Fruit fly (Drosophila melanogaster) whole organism, prepupa: ENCODE data around the gene Osi16.
A peak's percentile ranks its signal among the peaks of the same experiment; 100 is the strongest.

Source experiments
- Blimp-1 ChIP-seq: fragments of 200-800 bp; sonication (Bioruptor generic); optimal IDR thresholded peaks from 3 replicates; lab custom pipeline; 2017; ENCODE audit warnings: missing biosample characterization, missing genetic modification characterization, mild to moderate bottlenecking, moderate library complexity, missing genetic modification reagents
- CG11294 ChIP-seq: fragments of 200-800 bp; sonication (Bioruptor generic); IDR thresholded peaks from 2 replicates; pipeline ENCODE4 v1.3.6; 2022; ENCODE audit warnings: missing biosample characterization, missing genetic modification characterization
- CG11762 ChIP-seq: fragments of 200-800 bp; sonication (Bioruptor generic); optimal IDR thresholded peaks from 3 replicates; lab custom pipeline; 2016; ENCODE audit warnings: missing biosample characterization, missing genetic modification characterization; ENCODE audit not compliant: insufficient read depth
- CG16779 ChIP-seq: fragments of 200-800 bp; sonication (Bioruptor generic); optimal IDR thresholded peaks from 3 replicates; lab custom pipeline; 2017; ENCODE audit warnings: missing biosample characterization, mild to moderate bottlenecking, missing genetic modification characterization
- CG32006 ChIP-seq: fragments of 200-800 bp; sonication (Bioruptor generic); optimal IDR thresholded peaks from 3 replicates; lab custom pipeline; 2017; ENCODE audit warnings: missing biosample characterization, mild to moderate bottlenecking, missing genetic modification characterization
- CG6276 ChIP-seq: fragments of 200-800 bp; sonication (Bioruptor generic); optimal IDR thresholded peaks from 2 replicates; lab custom pipeline; 2017; ENCODE audit warnings: missing biosample characterization, mild to moderate bottlenecking, missing genetic modification characterization
- CG6792 ChIP-seq: fragments of 200-800 bp; sonication (Bioruptor generic); optimal IDR thresholded peaks from 3 replicates; lab custom pipeline; 2016; ENCODE audit warnings: missing biosample characterization, missing genetic modification characterization
- CG8319 ChIP-seq: fragments of 200-800 bp; sonication (Bioruptor generic); optimal IDR thresholded peaks from 3 replicates; lab custom pipeline; 2016; ENCODE audit warnings: missing biosample characterization, missing genetic modification characterization
- CG8632 ChIP-seq: fragments of 200-800 bp; sonication (Bioruptor generic); optimal IDR thresholded peaks from 3 replicates; lab custom pipeline; 2016; ENCODE audit warnings: missing biosample characterization, missing genetic modification characterization
- Eip75B ChIP-seq: fragments of 200-800 bp; sonication (Bioruptor generic); optimal IDR thresholded peaks from 3 replicates; lab custom pipeline; 2016; ENCODE audit warnings: missing biosample characterization, missing genetic modification characterization
- Eip78C ChIP-seq: fragments of 200-800 bp; sonication (Bioruptor generic); peaks from one replicate; lab custom pipeline; 2016; ENCODE audit warnings: missing biosample characterization, missing genetic modification characterization
- Eip93F ChIP-seq: fragments of 200-800 bp; sonication (Bioruptor generic); optimal IDR thresholded peaks from 2 replicates; lab custom pipeline; 2016; ENCODE audit warnings: missing biosample characterization, mild to moderate bottlenecking, missing genetic modification characterization
- Ets96B ChIP-seq: fragments of 200-800 bp; optimal IDR thresholded peaks from 2 replicates; lab custom pipeline; 2019; ENCODE audit warnings: missing biosample characterization, mild to moderate bottlenecking, missing genetic modification characterization, moderate library complexity
- Hr38 ChIP-seq: sonication (Bioruptor generic); optimal IDR thresholded peaks from 2 replicates; lab custom pipeline; 2016; ENCODE audit warnings: missing biosample characterization, missing genetic modification characterization
- Lpt ChIP-seq: fragments of 200-800 bp; sonication (Bioruptor generic); optimal IDR thresholded peaks from 3 replicates; lab custom pipeline; 2016; ENCODE audit warnings: missing biosample characterization, missing genetic modification characterization
- Met ChIP-seq: fragments of 200-800 bp; sonication (Bioruptor generic); optimal IDR thresholded peaks from 3 replicates; lab custom pipeline; 2016; ENCODE audit warnings: missing biosample characterization, missing genetic modification characterization
- OdsH ChIP-seq: fragments of 200-800 bp; sonication (Bioruptor generic); optimal IDR thresholded peaks from 3 replicates; lab custom pipeline; 2016; ENCODE audit warnings: missing biosample characterization, missing genetic modification characterization
- Sox102F ChIP-seq: fragments of 200-800 bp; sonication (Bioruptor generic); optimal IDR thresholded peaks from 2 replicates; lab custom pipeline; 2016; ENCODE audit warnings: missing biosample characterization, mild to moderate bottlenecking, missing genetic modification characterization
- Sox14 ChIP-seq: fragments of 200-800 bp; sonication (Bioruptor generic); optimal IDR thresholded peaks from 3 replicates; lab custom pipeline; 2016; ENCODE audit warnings: missing biosample characterization, missing genetic modification characterization
- Sox15 ChIP-seq: fragments of 200-800 bp; sonication (Bioruptor generic); optimal IDR thresholded peaks from 3 replicates; lab custom pipeline; 2016; ENCODE audit warnings: missing biosample characterization, missing genetic modification characterization
- achi ChIP-seq: fragments of 200-800 bp; sonication (Bioruptor generic); optimal IDR thresholded peaks from 3 replicates; lab custom pipeline; 2016; ENCODE audit warnings: missing biosample characterization, missing genetic modification characterization
- acj6 ChIP-seq: fragments of 200-800 bp; sonication (Bioruptor generic); optimal IDR thresholded peaks from 3 replicates; lab custom pipeline; 2016; ENCODE audit warnings: missing biosample characterization, missing genetic modification characterization
- cyc ChIP-seq: fragments of 200-800 bp; sonication (Bioruptor generic); optimal IDR thresholded peaks from 3 replicates; lab custom pipeline; 2016; ENCODE audit warnings: missing biosample characterization, missing genetic modification characterization
- eg ChIP-seq: fragments of 200-800 bp; sonication (Bioruptor generic); IDR thresholded peaks from 3 replicates; pipeline ENCODE4 v1.3.6; 2022; ENCODE audit warnings: missing biosample characterization, missing genetic modification characterization
- fd59A ChIP-seq: fragments of 200-800 bp; sonication (Bioruptor generic); optimal IDR thresholded peaks from 2 replicates; lab custom pipeline; 2017; ENCODE audit warnings: missing biosample characterization, mild to moderate bottlenecking, missing genetic modification characterization, missing genetic modification reagents
- fd85E ChIP-seq: fragments of 200-800 bp; sonication (Bioruptor generic); optimal IDR thresholded peaks from 3 replicates; lab custom pipeline; 2016; ENCODE audit warnings: missing biosample characterization, missing genetic modification characterization
- lz ChIP-seq: fragments of 200-800 bp; sonication (Bioruptor generic); optimal IDR thresholded peaks from 3 replicates; lab custom pipeline; 2016; ENCODE audit warnings: missing biosample characterization, missing genetic modification characterization
- salr ChIP-seq, 2 experiments: fragments of 200-800 bp; sonication (Bioruptor generic); optimal IDR thresholded peaks; 3 replicates each; lab custom pipeline; 2016 to 2018; ENCODE audit warnings: missing biosample characterization in 2 of 2, missing genetic modification characterization in 2 of 2, mild to moderate bottlenecking in 1 of 2
- svp ChIP-seq: fragments of 200-800 bp; sonication (Bioruptor generic); peaks from one replicate; lab custom pipeline; 2016; ENCODE audit warnings: missing biosample characterization, missing genetic modification characterization
- vri ChIP-seq: fragments of 200-800 bp; sonication (Bioruptor generic); optimal IDR thresholded peaks from 3 replicates; lab custom pipeline; 2016; ENCODE audit warnings: missing biosample characterization, mild to moderate bottlenecking, missing genetic modification characterization

Osi16 gene

DNA sequence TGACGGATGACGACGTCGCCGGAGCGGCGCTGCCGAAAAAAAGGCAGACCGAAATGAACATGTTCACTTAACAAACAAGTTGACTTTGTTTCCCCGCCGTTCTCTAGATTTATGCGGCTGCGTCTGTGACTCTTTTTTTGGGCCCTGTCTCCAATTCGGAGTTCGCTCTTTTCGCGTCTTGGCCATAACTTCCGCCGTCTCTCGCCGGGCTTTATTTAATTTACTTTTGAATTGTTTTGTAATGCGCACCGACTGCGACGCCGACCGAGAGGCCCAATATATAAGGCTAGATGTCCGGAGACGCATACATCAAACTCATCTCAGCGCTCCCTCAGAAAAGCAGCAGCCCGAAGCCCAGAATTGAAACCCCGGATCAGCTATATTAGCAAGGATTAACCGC, 6.2 kb upstream of the Osi16 start, which contains the start of gene Osi14:
Gene Osi14 (plus strand): TSS at position 301 of the 400 bp plus-strand sequence.
- TF ChIP-seq Eip78C (GFP tag; lab: Kevin White, UChicago) (no peak), CG11294 (GFP tag; lab: Robert Waterston, UW) (no peak), lz (GFP tag; lab: Kevin White, UChicago) (no peak), CG16779 (tag; lab: Kevin White, UChicago) (no peak), salr (GFP tag; optimal IDR thresholded peaks at IDR 0.05; lab: Kevin White, UChicago) (no peak)

DNA sequence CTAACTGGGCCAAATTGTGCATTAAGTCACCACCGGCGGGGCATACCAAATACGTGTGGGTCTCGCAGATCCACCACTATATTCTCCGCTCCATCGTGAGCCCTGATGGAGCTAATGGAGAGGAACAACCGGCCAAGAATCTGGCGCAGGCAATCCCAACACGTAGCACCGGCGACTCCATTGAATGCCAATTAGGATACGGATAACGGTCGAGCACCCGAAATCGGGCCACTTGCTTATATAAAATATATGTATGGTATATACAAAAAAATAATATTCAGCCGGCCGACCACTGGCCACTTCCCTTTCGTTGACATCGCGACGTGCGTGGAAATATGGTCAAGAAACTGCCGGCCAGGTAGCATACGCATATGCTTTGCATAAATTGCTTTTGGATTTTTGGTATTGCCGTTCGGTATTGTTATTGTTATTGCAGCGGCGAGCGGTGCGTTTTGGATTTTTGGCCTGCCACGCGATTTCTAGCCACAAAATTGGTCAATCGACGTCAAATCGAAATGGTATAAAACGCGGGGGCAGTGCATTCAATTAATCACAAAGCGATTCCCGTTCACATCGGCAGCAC, 3.7 kb upstream of the Osi16 start, which contains the start of gene Osi15:
Gene Osi15 (plus strand): TSS at position 548 of the 583 bp plus-strand sequence.
- TF ChIP-seq cyc (no peak), svp (GFP tag; lab: Kevin White, UChicago) (peak; percentile 41)

DNA sequence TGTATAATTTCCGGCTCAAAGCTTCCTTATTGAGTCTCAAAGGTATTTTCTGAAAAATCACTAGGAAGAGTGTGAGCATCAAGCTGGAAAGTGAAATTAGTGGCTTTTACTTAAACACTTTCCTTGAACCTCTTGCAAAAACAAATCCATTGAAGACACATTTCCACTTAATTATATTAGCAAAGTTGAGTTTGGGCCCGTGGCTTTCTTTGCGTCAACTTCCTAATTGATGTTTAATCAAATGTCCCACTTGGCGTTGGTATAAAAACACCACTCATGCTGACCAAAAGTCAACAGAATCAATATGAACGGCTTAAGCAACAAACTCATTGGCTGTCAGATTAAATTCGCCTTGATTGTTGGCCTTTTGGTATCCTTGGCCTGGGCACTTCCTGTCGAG, 1.3 kb upstream of the Osi16 start, which contains the start of gene CG46396:
Gene CG46396 (plus strand): TSS at position 301 of the 400 bp plus-strand sequence.
- TF ChIP-seq OdsH: no peak
- TF ChIP-seq CG8632 (GFP tag; lab: Kevin White, UChicago): no peak
- TF ChIP-seq CG32006 (GFP tag; lab: Kevin White, UChicago): no peak
- no peak for TF ChIP-seq Sox15
- TF ChIP-seq, all 60 proteins: peak for 0

DNA sequence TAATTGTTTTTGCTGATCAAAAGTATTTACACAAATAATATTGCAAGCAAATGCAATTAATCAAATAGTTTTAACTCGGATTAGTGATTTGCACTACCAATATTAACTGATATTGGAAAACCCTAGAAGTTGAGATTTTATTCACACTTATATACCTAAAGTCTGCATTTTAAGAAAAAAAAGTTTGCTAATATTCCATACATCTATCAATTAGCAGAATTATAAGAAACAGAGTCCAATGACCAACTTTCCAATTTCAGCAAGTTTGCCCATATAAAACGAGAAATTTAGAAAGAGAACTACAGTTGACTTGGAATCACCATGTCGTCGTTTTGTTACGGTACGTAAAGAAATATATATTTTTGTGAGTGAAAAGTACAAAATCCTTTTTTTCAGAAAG, 1.5 kb downstream of the Osi16 start, which contains the start of gene CG46026:
Gene CG46026 (plus strand): TSS at position 301 of the 400 bp plus-strand sequence.
- TF ChIP-seq Blimp-1: no peak
- no peak for TF ChIP-seq Sox102F
- TF ChIP-seq Met (GFP tag; lab: Kevin White, UChicago): no peak
- no peak for TF ChIP-seq Ets96B
- TF ChIP-seq acj6 (GFP tag; lab: Kevin White, UChicago): no peak
- TF ChIP-seq fd85E (GFP tag; lab: Kevin White, UChicago): no peak
- TF ChIP-seq Sox14 (GFP tag; lab: Kevin White, UChicago): no peak
- no peak for TF ChIP-seq Eip75B (GFP tag; lab: Kevin White, UChicago)

DNA sequence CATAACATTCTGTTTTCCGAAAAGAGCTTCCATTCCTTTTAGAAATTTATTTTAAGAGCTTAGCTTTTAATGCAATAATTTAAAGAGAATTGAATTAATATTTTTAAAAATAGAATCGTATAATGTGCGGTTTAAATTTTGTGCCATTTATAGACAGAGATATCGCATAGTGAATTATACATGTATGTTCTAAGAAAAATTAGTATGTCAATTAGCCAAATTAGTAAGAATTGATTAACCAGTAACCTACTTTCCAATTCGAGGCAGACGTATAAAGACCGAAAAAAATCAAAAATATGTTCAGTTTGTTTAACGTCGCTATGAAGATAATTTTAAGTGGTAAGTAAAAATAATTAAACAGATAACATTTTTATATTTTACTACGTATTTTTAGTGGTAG, 4.6 kb downstream of the Osi16 start, which contains the start of gene CG31560:
Gene CG31560 (plus strand): TSS at position 301 of the 400 bp plus-strand sequence.
- TF ChIP-seq CG11762 (GFP tag; lab: Kevin White, UChicago) (no peak), Eip93F (GFP tag; lab: Kevin White, UChicago) (no peak), CG6276 (GFP tag; lab: Kevin White, UChicago) (no peak)

DNA sequence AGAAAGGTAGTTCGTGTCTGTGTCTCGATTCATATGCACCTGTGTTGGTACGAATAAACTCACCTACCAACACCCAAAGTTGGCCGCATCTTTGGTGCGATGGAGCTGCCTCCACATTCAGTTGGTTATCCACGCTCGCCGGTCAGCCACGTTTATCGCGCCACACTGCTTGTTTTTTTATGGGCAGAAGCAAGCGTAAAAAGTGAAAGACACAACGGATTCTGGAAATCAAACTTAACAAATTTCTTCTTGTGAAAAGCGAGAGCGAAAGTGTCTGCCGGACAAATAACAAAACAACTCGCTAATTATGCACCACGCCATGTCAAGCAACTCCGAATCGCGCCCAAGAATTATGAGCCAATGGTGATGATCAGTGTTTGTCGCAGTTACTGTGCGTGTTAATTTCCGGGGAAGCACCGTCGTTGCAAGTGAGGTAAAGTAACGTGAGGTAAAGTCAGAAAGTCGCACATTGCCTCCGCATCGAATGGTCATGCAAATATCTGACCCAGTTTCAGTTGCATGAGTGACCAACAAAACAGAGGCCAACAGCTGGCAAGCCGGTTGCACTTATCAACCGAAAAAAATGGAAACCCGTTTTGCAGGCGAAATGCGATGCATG, 6.7 kb downstream of the Osi16 start, which contains the start of gene Osi17:
Gene Osi17 (plus strand): TSS at position 132 of the 619 bp plus-strand sequence.
- no peak for TF ChIP-seq Sox14 (GFP tag; lab: Kevin White, UChicago)
- no peak for TF ChIP-seq fd85E (GFP tag; lab: Kevin White, UChicago)
- peak; percentile 89 for TF ChIP-seq Blimp-1
- no peak for TF ChIP-seq CG6792 (GFP tag; lab: Kevin White, UChicago)
- TF ChIP-seq fd59A (GFP tag; lab: Kevin White, UChicago): no peak
- TF ChIP-seq CG8319 (GFP tag; lab: Kevin White, UChicago): no peak
- TF ChIP-seq eg (GFP tag; lab: Robert Waterston, UW): no peak
- TF ChIP-seq Hr38 (GFP tag; lab: Kevin White, UChicago): no peak
- no peak for TF ChIP-seq achi (GFP tag; lab: Kevin White, UChicago)
- peak; percentile 52 for TF ChIP-seq Eip75B (GFP tag; lab: Kevin White, UChicago)
- TF ChIP-seq Lpt (GFP tag; lab: Kevin White, UChicago): no peak
- TF ChIP-seq vri (GFP tag; lab: Kevin White, UChicago): no peak
